Worm (Caenorhabditis elegans) whole organism, late embryonic: Measurements from ENCODE around the gene dnbp-1.

Experiments used
- K02D7.2 ChIP-seq: sonication (generic microtip); optimal IDR thresholded peaks from 2 replicates; lab custom pipeline; 2017; ENCODE audit warnings: mild to moderate bottlenecking, missing genetic modification characterization, missing compliant biosample characterization
- dmd-4 ChIP-seq: sonication (generic microtip); optimal IDR thresholded peaks from 2 replicates; lab custom pipeline; 2016; ENCODE audit warnings: borderline replicate concordance, missing genetic modification characterization, missing compliant biosample characterization
- fkh-10 ChIP-seq: fragments of 150-350 bp; optimal IDR thresholded peaks from 2 replicates; lab custom pipeline; 2014; ENCODE audit warnings: missing biosample characterization, missing genetic modification reagents, missing genetic modification characterization
- nfya-1 ChIP-seq: sonication (generic microtip); optimal IDR thresholded peaks from 2 replicates; lab custom pipeline; 2017; ENCODE audit warnings: missing genetic modification characterization, mild to moderate bottlenecking, missing compliant biosample characterization, antibody characterized with exemption, moderate library complexity
- pqm-1 ChIP-seq: sonication (generic microtip); optimal IDR thresholded peaks from 2 replicates; lab custom pipeline; 2016; ENCODE audit warnings: missing genetic modification characterization, missing compliant biosample characterization
- tbx-2 ChIP-seq: sonication (generic microtip); optimal IDR thresholded peaks from 2 replicates; lab custom pipeline; 2016; ENCODE audit warnings: missing genetic modification characterization, missing compliant biosample characterization
- tbx-7 ChIP-seq: sonication (generic microtip); optimal IDR thresholded peaks from 2 replicates; lab custom pipeline; 2016; ENCODE audit warnings: missing genotype, missing genetic modification characterization, missing compliant biosample characterization

DNA sequence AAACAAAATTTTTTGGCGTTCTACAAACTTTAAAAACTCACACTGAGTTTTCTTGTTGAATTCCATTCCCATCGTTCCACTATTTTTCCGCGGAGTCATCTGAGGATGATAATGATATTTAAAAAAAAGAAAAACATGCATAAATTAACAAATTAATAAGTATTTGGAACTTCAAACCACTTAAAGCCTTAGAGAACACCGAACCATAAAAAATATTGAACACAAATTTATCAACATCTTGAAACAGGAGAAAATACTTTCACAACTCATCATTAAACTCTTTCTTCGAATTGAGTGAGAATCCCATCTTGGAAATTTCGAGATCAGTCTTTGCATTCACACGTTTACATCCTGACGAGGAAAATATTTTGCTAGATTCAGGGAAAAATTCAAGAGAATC, 2.8 kb upstream of the dnbp-1 start, which contains the start of gene gei-18:
- TF ChIP-seq pqm-1 (tag; lab: Kevin White, UChicago) (no peak), tbx-2 (tag; lab: Kevin White, UChicago) (no peak), dmd-4 (tag; lab: Kevin White, UChicago) (no peak), tbx-7 (tag; lab: Kevin White, UChicago) (no peak), K02D7.2 (tag; lab: Kevin White, UChicago) (no peak), nfya-1 (tag; lab: Kevin White, UChicago) (no peak), fkh-10 (GFP tag; lab: Kevin White, UChicago) (no peak)
